Worm (Caenorhabditis elegans) whole organism, L2 larva: ENCODE measurements around the gene D2007.2.

Experiments
- C34F6.9 ChIP-seq: fragments of 150-350 bp; optimal IDR thresholded peaks from 2 replicates; lab custom pipeline; 2014; ENCODE audit warnings: missing biosample characterization, missing genetic modification characterization
- F13H6.1 ChIP-seq: sonication (generic microtip); optimal IDR thresholded peaks from 2 replicates; lab custom pipeline; 2016; ENCODE audit warnings: missing genetic modification characterization, missing compliant biosample characterization
- R02D3.7 ChIP-seq: fragments of 150-350 bp; optimal IDR thresholded peaks from 2 replicates; lab custom pipeline; 2014; ENCODE audit warnings: missing biosample characterization, missing genetic modification characterization
- Y55F3AM.14 ChIP-seq: fragments of 200-800 bp; sonication (Bioruptor generic); optimal IDR thresholded peaks from 2 replicates; lab custom pipeline; 2018; ENCODE audit warnings: mild to moderate bottlenecking, missing genetic modification characterization, missing compliant biosample characterization
- ZK546.5 ChIP-seq: sonication (generic microtip); optimal IDR thresholded peaks from 2 replicates; lab custom pipeline; 2017; ENCODE audit warnings: missing biosample characterization, missing genetic modification characterization
- alr-1 ChIP-seq: fragments of 150-350 bp; optimal IDR thresholded peaks from 2 replicates; lab custom pipeline; 2014; ENCODE audit warnings: missing biosample characterization, missing genetic modification characterization
- ama-1 ChIP-seq: fragments of 150-350 bp; optimal IDR thresholded peaks from 2 replicates; lab custom pipeline; 2018; ENCODE audit warnings: inconsistent platforms
- blmp-1 ChIP-seq: sonication (generic microtip); optimal IDR thresholded peaks from 2 replicates; lab custom pipeline; 2017; ENCODE audit warnings: missing genetic modification characterization, mild to moderate bottlenecking, missing compliant biosample characterization, antibody characterized with exemption, moderate library complexity; ENCODE audit not compliant: insufficient read depth
- ceh-16 ChIP-seq: fragments of 150-350 bp; optimal IDR thresholded peaks from 2 replicates; lab custom pipeline; 2014; ENCODE audit warnings: missing biosample characterization, missing genetic modification characterization
- crh-2 ChIP-seq: sonication (generic microtip); optimal IDR thresholded peaks from 2 replicates; lab custom pipeline; 2017; ENCODE audit warnings: missing biosample characterization, missing genetic modification characterization
- dmd-4 ChIP-seq: sonication (generic microtip); optimal IDR thresholded peaks from 2 replicates; lab custom pipeline; 2017; ENCODE audit warnings: missing biosample characterization, missing genetic modification characterization
- fos-1 ChIP-seq: fragments of 150-350 bp; optimal IDR thresholded peaks from 2 replicates; lab custom pipeline; 2014; ENCODE audit warnings: missing biosample characterization, missing genetic modification characterization
- gmeb-1 ChIP-seq: fragments of 150-350 bp; optimal IDR thresholded peaks from 2 replicates; lab custom pipeline; 2014; ENCODE audit warnings: missing biosample characterization, missing genetic modification characterization
- lin-11 ChIP-seq: fragments of 150-350 bp; sonication (generic microtip); optimal IDR thresholded peaks from 2 replicates; lab custom pipeline; 2014; ENCODE audit warnings: missing biosample characterization, missing genetic modification characterization, inconsistent platforms, mixed read lengths
- lin-13 ChIP-seq: fragments of 150-350 bp; optimal IDR thresholded peaks from 2 replicates; lab custom pipeline; 2014; ENCODE audit warnings: missing biosample characterization, missing genetic modification reagents, missing genetic modification characterization
- lsy-2 ChIP-seq, 2 experiments: fragments of 150-350 bp in 1 of 2; sonication (generic microtip) in 1 of 2; optimal IDR thresholded peaks; 2 replicates each; lab custom pipeline; 2014 to 2017; ENCODE audit warnings: missing biosample characterization in 2 of 2, missing genetic modification characterization in 2 of 2
- mab-5 ChIP-seq: fragments of 150-350 bp; optimal IDR thresholded peaks from 2 replicates; lab custom pipeline; 2014; ENCODE audit warnings: missing biosample characterization, missing genetic modification characterization
- mbf-1 ChIP-seq: sonication (generic microtip); optimal IDR thresholded peaks from 2 replicates; lab custom pipeline; 2017; ENCODE audit warnings: missing biosample characterization, missing genetic modification characterization
- mdl-1 ChIP-seq, 2 experiments: fragments of 150-350 bp in 1 of 2; sonication (generic microtip) in 1 of 2; optimal IDR thresholded peaks; 2 replicates each; lab custom pipeline; 2017; ENCODE audit warnings: missing biosample characterization in 2 of 2, missing genetic modification characterization in 2 of 2
- nhr-10 ChIP-seq: sonication (generic microtip); optimal IDR thresholded peaks from 2 replicates; lab custom pipeline; 2017; ENCODE audit warnings: missing biosample characterization, missing genetic modification characterization
- nhr-21 ChIP-seq: fragments of 150-350 bp; optimal IDR thresholded peaks from 2 replicates; lab custom pipeline; 2014; ENCODE audit warnings: missing biosample characterization, missing genetic modification characterization
- nhr-23 ChIP-seq: fragments of 150-350 bp; optimal IDR thresholded peaks from 2 replicates; lab custom pipeline; 2014; ENCODE audit warnings: missing biosample characterization, missing genetic modification reagents, missing genetic modification characterization
- nhr-25 ChIP-seq: fragments of 150-350 bp; sonication (generic microtip); optimal IDR thresholded peaks from 3 replicates; lab custom pipeline; 2014; ENCODE audit warnings: missing biosample characterization, missing genetic modification characterization
- nhr-6 ChIP-seq: fragments of 150-350 bp; optimal IDR thresholded peaks from 2 replicates; lab custom pipeline; 2014; ENCODE audit warnings: missing biosample characterization, missing genetic modification characterization
- nhr-77 ChIP-seq: fragments of 150-350 bp; optimal IDR thresholded peaks from 2 replicates; lab custom pipeline; 2014; ENCODE audit warnings: missing biosample characterization, missing genetic modification characterization
- peb-1 ChIP-seq: fragments of 150-350 bp; optimal IDR thresholded peaks from 2 replicates; lab custom pipeline; 2014; ENCODE audit warnings: missing biosample characterization, missing genetic modification characterization
- sem-4 ChIP-seq: fragments of 150-350 bp; optimal IDR thresholded peaks from 2 replicates; lab custom pipeline; 2014; ENCODE audit warnings: missing biosample characterization, missing genetic modification reagents, missing genetic modification characterization
- skn-1 ChIP-seq: sonication (generic microtip); optimal IDR thresholded peaks from 2 replicates; lab custom pipeline; 2017; ENCODE audit warnings: missing biosample characterization, missing genetic modification characterization
- sma-3 ChIP-seq: sonication (generic microtip); optimal IDR thresholded peaks from 2 replicates; lab custom pipeline; 2016; ENCODE audit warnings: missing genetic modification reagents, missing genetic modification characterization, missing compliant biosample characterization
- sma-9 ChIP-seq, 2 experiments: fragments of 150-350 bp in 1 of 2; sonication (generic microtip) in 1 of 2; optimal IDR thresholded peaks; 2 replicates each; lab custom pipeline; 2014 to 2016; ENCODE audit warnings: missing genetic modification characterization in 2 of 2, mild to moderate bottlenecking in 1 of 2, missing biosample characterization in 1 of 2, missing compliant biosample characterization in 1 of 2, missing genetic modification reagents in 1 of 2, moderate library complexity in 1 of 2
- unc-39 ChIP-seq: fragments of 150-350 bp; optimal IDR thresholded peaks from 2 replicates; lab custom pipeline; 2014; ENCODE audit warnings: missing biosample characterization, missing genetic modification characterization
- unc-55 ChIP-seq: fragments of 150-350 bp; sonication (generic microtip); optimal IDR thresholded peaks from 3 replicates; lab custom pipeline; 2014; ENCODE audit warnings: missing biosample characterization, missing genetic modification reagents, missing genetic modification characterization
- unc-62 ChIP-seq: fragments of 150-350 bp; optimal IDR thresholded peaks from 2 replicates; lab custom pipeline; 2014; ENCODE audit warnings: missing biosample characterization, missing genetic modification reagents, missing genetic modification characterization
- zag-1 ChIP-seq: fragments of 150-350 bp; optimal IDR thresholded peaks from 2 replicates; lab custom pipeline; 2014; ENCODE audit warnings: missing biosample characterization, missing genetic modification characterization
- ztf-1 ChIP-seq: fragments of 200-800 bp; sonication (Bioruptor generic); conservative IDR thresholded peaks from 2 replicates; pipeline ENCODE4 v1.3.6; 2022; ENCODE audit warnings: missing genetic modification characterization, missing compliant biosample characterization
- ztf-11 ChIP-seq: sonication (generic microtip); optimal IDR thresholded peaks from 2 replicates; lab custom pipeline; 2017; ENCODE audit warnings: missing biosample characterization, missing genetic modification characterization

D2007.2 gene

ce11 chrIII:8185130-8185529, 36.4 kb downstream of the D2007.2 start:
- TF ChIP-seq Y55F3AM.14 (GFP tag; lab: Kevin White, UChicago) = no peak
- no peak for TF ChIP-seq ztf-1
- no peak for TF ChIP-seq lin-13 (GFP tag; lab: Kevin White, UChicago)
- no peak for TF ChIP-seq fos-1 (tag; lab: Kevin White, UChicago)
- no peak for TF ChIP-seq unc-62 (GFP tag; lab: Kevin White, UChicago)
- no peak for TF ChIP-seq zag-1 (tag; lab: Kevin White, UChicago)
- TF ChIP-seq sma-9 (GFP tag; optimal IDR thresholded peaks at IDR 0.05; lab: Kevin White, UChicago) = no peak
- no peak for TF ChIP-seq sma-9 (tag; optimal IDR thresholded peaks at IDR 0.05; lab: Kevin White, UChicago)
- no peak for TF ChIP-seq lsy-2 (tag; optimal IDR thresholded peaks at IDR 0.05; lab: Kevin White, UChicago)
- no peak for TF ChIP-seq F13H6.1 (tag; lab: Kevin White, UChicago)
- TF ChIP-seq blmp-1 (tag; lab: Kevin White, UChicago) = no peak
- no peak for TF ChIP-seq mab-5 (tag; lab: Kevin White, UChicago)
- TF ChIP-seq skn-1 (tag; lab: Kevin White, UChicago) = no peak
- TF ChIP-seq crh-2 (tag; lab: Kevin White, UChicago) = no peak
- no peak for TF ChIP-seq nhr-21 (tag; lab: Kevin White, UChicago)
- TF ChIP-seq dmd-4 (tag; lab: Kevin White, UChicago) = no peak
- no peak for TF ChIP-seq alr-1 (tag; lab: Kevin White, UChicago)
- no peak for TF ChIP-seq ceh-16 (tag; lab: Kevin White, UChicago)
- TF ChIP-seq unc-55 (GFP tag; lab: Kevin White, UChicago) = no peak
- TF ChIP-seq mdl-1 (tag; optimal IDR thresholded peaks at IDR 0.05; lab: Kevin White, UChicago) = no peak
- no peak for TF ChIP-seq unc-39

- TF ChIP-seq R02D3.7 (tag; lab: Kevin White, UChicago) (no peak), crh-2 (tag; lab: Kevin White, UChicago) (no peak), ZK546.5 (tag; lab: Kevin White, UChicago) (no peak), nhr-6 (tag; lab: Kevin White, UChicago) (no peak), lin-11 (tag; lab: Kevin White, UChicago) (no peak), alr-1 (tag; lab: Kevin White, UChicago) (no peak), gmeb-1 (tag; lab: Kevin White, UChicago) (no peak), mdl-1 (tag; optimal IDR thresholded peaks at IDR 0.05; lab: Kevin White, UChicago) (no peak), ama-1 (lab: Kevin White, UChicago) (no peak), mbf-1 (tag; lab: Kevin White, UChicago) (no peak), unc-39 (no peak), nhr-10 (tag; lab: Kevin White, UChicago) (no peak), dmd-4 (tag; lab: Kevin White, UChicago) (no peak), sem-4 (tag; lab: Kevin White, UChicago) (no peak), nhr-21 (tag; lab: Kevin White, UChicago) (no peak)
Observed at ce11 chrIII:8190505-8190904, 41.7 kb downstream of the D2007.2 start, which contains the start of gene C50C3.19. Gene C50C3.19, plus strand, starts transcription at chrIII:8190805.

ce11 chrIII:8191695-8192094, 42.9 kb downstream of the D2007.2 start, which contains the start of gene C50C3.1:
Gene C50C3.1, plus strand, starts transcription at chrIII:8191995.
- no peak for TF ChIP-seq nhr-6 (tag; lab: Kevin White, UChicago)
- TF ChIP-seq mdl-1 (tag; optimal IDR thresholded peaks at IDR 0.05; lab: Kevin White, UChicago) = no peak
- no peak for TF ChIP-seq unc-55 (GFP tag; lab: Kevin White, UChicago)
- TF ChIP-seq ztf-1 = no peak
- no peak for TF ChIP-seq sma-3 (GFP tag; lab: Kevin White, UChicago)

ce11 chrIII:8199060-8199459, 50.3 kb downstream of the D2007.2 start:
- TF ChIP-seq C34F6.9 (no peak), unc-55 (GFP tag; lab: Kevin White, UChicago) (no peak), nhr-23 (no peak), blmp-1 (tag; lab: Kevin White, UChicago) (no peak), mbf-1 (tag; lab: Kevin White, UChicago) (no peak), nhr-25 (tag; lab: Kevin White, UChicago) (no peak), R02D3.7 (tag; lab: Kevin White, UChicago) (no peak), ztf-11 (tag; lab: Kevin White, UChicago) (no peak), gmeb-1 (tag; lab: Kevin White, UChicago) (no peak), mdl-1 (tag; optimal IDR thresholded peaks at IDR 0.05; lab: Kevin White, UChicago) (no peak), nhr-77 (no peak), alr-1 (tag; lab: Kevin White, UChicago) (no peak), ama-1 (lab: Kevin White, UChicago) (no peak), peb-1 (tag; lab: Kevin White, UChicago) (no peak), nhr-10 (tag; lab: Kevin White, UChicago) (no peak), sma-3 (GFP tag; lab: Kevin White, UChicago) (no peak)
